Worm (Caenorhabditis elegans) whole organism, L2 larva: ENCODE data around the gene ceh-93.

ENCODE experiments used
- F13H6.1 ChIP-seq: sonication (generic microtip); optimal IDR thresholded peaks from 2 replicates; lab custom pipeline; 2016; ENCODE audit warnings: missing genetic modification characterization, missing compliant biosample characterization
- aly-2 ChIP-seq: fragments of 150-350 bp; optimal IDR thresholded peaks from 2 replicates; lab custom pipeline; 2014; ENCODE audit warnings: missing biosample characterization, missing genetic modification characterization
- lin-39 ChIP-seq: fragments of 150-350 bp; optimal IDR thresholded peaks from 2 replicates; lab custom pipeline; 2014; ENCODE audit warnings: missing biosample characterization, missing genetic modification reagents, missing genetic modification characterization
- mab-5 ChIP-seq: fragments of 150-350 bp; optimal IDR thresholded peaks from 2 replicates; lab custom pipeline; 2014; ENCODE audit warnings: missing biosample characterization, missing genetic modification characterization
- unc-62 ChIP-seq: fragments of 150-350 bp; optimal IDR thresholded peaks from 2 replicates; lab custom pipeline; 2014; ENCODE audit warnings: missing biosample characterization, missing genetic modification reagents, missing genetic modification characterization
- ztf-11 ChIP-seq: sonication (generic microtip); optimal IDR thresholded peaks from 2 replicates; lab custom pipeline; 2017; ENCODE audit warnings: missing biosample characterization, missing genetic modification characterization

ce11 chrX:421407-421784, 32.8 kb upstream of the ceh-93 start, which contains the start of gene col-19:
- TF ChIP-seq aly-2 (tag; lab: Kevin White, UChicago) (no peak), F13H6.1 (tag; lab: Kevin White, UChicago) (no peak), ztf-11 (tag; lab: Kevin White, UChicago) (no peak), unc-62 (GFP tag; lab: Kevin White, UChicago) (no peak), mab-5 (tag; lab: Kevin White, UChicago) (no peak), lin-39 (tag; lab: Kevin White, UChicago) (no peak)
